Worm (Caenorhabditis elegans) whole organism, early embryonic: ENCODE measurements around the gene E04F6.6.

Experiments
- B0310.2 ChIP-seq: sonication (generic microtip); optimal IDR thresholded peaks from 2 replicates; lab custom pipeline; 2016; ENCODE audit warnings: mild to moderate bottlenecking, missing genetic modification characterization, missing compliant biosample characterization
- F13C5.2 ChIP-seq: sonication (generic microtip); optimal IDR thresholded peaks from 2 replicates; lab custom pipeline; 2017; ENCODE audit warnings: mild to moderate bottlenecking, missing genetic modification characterization, inconsistent platforms, missing compliant biosample characterization
- aly-1 ChIP-seq: sonication (generic microtip); optimal IDR thresholded peaks from 2 replicates; lab custom pipeline; 2016; ENCODE audit warnings: missing genetic modification characterization, missing compliant biosample characterization
- ama-1 ChIP-seq: fragments of 150-350 bp; optimal IDR thresholded peaks from 2 replicates; lab custom pipeline; 2014
- ceh-36 ChIP-seq: sonication (generic microtip); optimal IDR thresholded peaks from 2 replicates; lab custom pipeline; 2016; ENCODE audit warnings: missing genetic modification characterization, inconsistent platforms, missing compliant biosample characterization
- ets-7 ChIP-seq: sonication (generic microtip); optimal IDR thresholded peaks from 2 replicates; lab custom pipeline; 2016; ENCODE audit warnings: missing genotype, missing genetic modification characterization, missing compliant biosample characterization
- flt-1 ChIP-seq: fragments of 200-800 bp; sonication (Bioruptor generic); IDR thresholded peaks from 2 replicates; pipeline ENCODE4 v1.3.6; 2022; ENCODE audit warnings: missing genetic modification characterization, missing compliant biosample characterization
- hmg-4 ChIP-seq: fragments of 200-800 bp; sonication (Bioruptor generic); optimal IDR thresholded peaks from 2 replicates; lab custom pipeline; 2018; ENCODE audit warnings: mild to moderate bottlenecking, missing genetic modification characterization, missing compliant biosample characterization
- hnd-1 ChIP-seq: sonication (generic microtip); optimal IDR thresholded peaks from 2 replicates; lab custom pipeline; 2016; ENCODE audit warnings: missing genetic modification characterization, missing compliant biosample characterization
- pes-1 ChIP-seq: fragments of 200-800 bp; sonication (Bioruptor generic); IDR thresholded peaks from 2 replicates; pipeline ENCODE4 v1.3.6; 2022; ENCODE audit warnings: missing genetic modification reagents, missing genetic modification characterization, missing compliant biosample characterization
- scrt-1 ChIP-seq: fragments of 200-800 bp; sonication (Bioruptor generic); IDR thresholded peaks from 2 replicates; pipeline ENCODE4 v1.3.6; 2022; ENCODE audit warnings: missing genetic modification characterization, missing compliant biosample characterization
- sea-1 ChIP-seq: fragments of 200-800 bp; sonication (Bioruptor generic); conservative IDR thresholded peaks from 2 replicates; pipeline ENCODE4 v1.3.6; 2022; ENCODE audit warnings: missing genetic modification characterization, missing compliant biosample characterization
- tbx-37 ChIP-seq: fragments of 200-800 bp; sonication (Bioruptor generic); conservative IDR thresholded peaks from 2 replicates; pipeline ENCODE4 v1.3.6; 2022; ENCODE audit warnings: missing genetic modification reagents, missing genetic modification characterization, missing compliant biosample characterization

DNA sequence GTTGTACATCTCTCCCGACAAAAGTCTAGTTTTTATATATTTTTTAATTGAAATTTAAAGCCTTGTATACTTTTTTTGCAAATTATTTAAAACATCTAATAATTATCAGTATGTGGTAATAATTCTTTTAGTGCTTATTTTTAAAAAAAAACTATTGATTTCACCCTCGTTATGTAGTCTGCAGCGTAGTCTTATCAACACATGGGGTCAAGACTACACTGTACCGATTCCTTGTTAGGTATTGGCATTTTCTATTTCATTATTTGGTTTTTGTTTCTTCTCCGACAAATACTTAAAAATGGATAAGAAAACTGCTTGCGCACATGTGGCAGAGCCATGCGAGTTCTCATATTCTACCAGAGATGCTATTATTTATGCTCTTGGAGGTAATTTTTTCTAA lies 3.3 kb downstream of the E04F6.6 start, which contains the start of gene maoc-1:
- no peak for TF ChIP-seq ama-1 (lab: Kevin White, UChicago)
- no peak for TF ChIP-seq pes-1 (GFP tag; lab: Robert Waterston, UW)
- TF ChIP-seq aly-1 (tag; lab: Kevin White, UChicago), result no peak
- TF ChIP-seq F13C5.2, result no peak
- no peak for TF ChIP-seq flt-1
- TF ChIP-seq tbx-37, result no peak
- no peak for TF ChIP-seq B0310.2 (tag; lab: Kevin White, UChicago)
- TF ChIP-seq scrt-1 (GFP tag; lab: Robert Waterston, UW), result no peak
- no peak for TF ChIP-seq hnd-1 (tag; lab: Kevin White, UChicago)
- no peak for TF ChIP-seq ceh-36 (tag; lab: Kevin White, UChicago)
- no peak for TF ChIP-seq sea-1
- no peak for TF ChIP-seq ets-7
- no peak for TF ChIP-seq hmg-4 (GFP tag; lab: Kevin White, UChicago)
